Worm (Caenorhabditis elegans) whole organism, L2 larva: Measurements from ENCODE around the gene F53F4.4.

Experiments used
- F13H6.1 ChIP-seq: sonication (generic microtip); optimal IDR thresholded peaks from 2 replicates; lab custom pipeline; 2016; ENCODE audit warnings: missing genetic modification characterization, missing compliant biosample characterization
- Y55F3AM.14 ChIP-seq: fragments of 200-800 bp; sonication (Bioruptor generic); optimal IDR thresholded peaks from 2 replicates; lab custom pipeline; 2018; ENCODE audit warnings: mild to moderate bottlenecking, missing genetic modification characterization, missing compliant biosample characterization
- ZK546.5 ChIP-seq: sonication (generic microtip); optimal IDR thresholded peaks from 2 replicates; lab custom pipeline; 2017; ENCODE audit warnings: missing biosample characterization, missing genetic modification characterization
- aly-2 ChIP-seq: fragments of 150-350 bp; optimal IDR thresholded peaks from 2 replicates; lab custom pipeline; 2014; ENCODE audit warnings: missing biosample characterization, missing genetic modification characterization
- blmp-1 ChIP-seq: sonication (generic microtip); optimal IDR thresholded peaks from 2 replicates; lab custom pipeline; 2017; ENCODE audit warnings: missing genetic modification characterization, mild to moderate bottlenecking, missing compliant biosample characterization, antibody characterized with exemption, moderate library complexity; ENCODE audit not compliant: insufficient read depth
- ceh-16 ChIP-seq: fragments of 150-350 bp; optimal IDR thresholded peaks from 2 replicates; lab custom pipeline; 2014; ENCODE audit warnings: missing biosample characterization, missing genetic modification characterization
- crh-2 ChIP-seq: sonication (generic microtip); optimal IDR thresholded peaks from 2 replicates; lab custom pipeline; 2017; ENCODE audit warnings: missing biosample characterization, missing genetic modification characterization
- dmd-4 ChIP-seq: sonication (generic microtip); optimal IDR thresholded peaks from 2 replicates; lab custom pipeline; 2017; ENCODE audit warnings: missing biosample characterization, missing genetic modification characterization
- elt-1 ChIP-seq: fragments of 150-350 bp; optimal IDR thresholded peaks from 2 replicates; lab custom pipeline; 2014; ENCODE audit warnings: missing biosample characterization, missing genetic modification characterization
- elt-3 ChIP-seq: sonication (generic microtip); optimal IDR thresholded peaks from 2 replicates; lab custom pipeline; 2017; ENCODE audit warnings: missing biosample characterization, missing genetic modification characterization
- fos-1 ChIP-seq: fragments of 150-350 bp; optimal IDR thresholded peaks from 2 replicates; lab custom pipeline; 2014; ENCODE audit warnings: missing biosample characterization, missing genetic modification characterization
- lin-11 ChIP-seq: fragments of 150-350 bp; sonication (generic microtip); optimal IDR thresholded peaks from 2 replicates; lab custom pipeline; 2014; ENCODE audit warnings: missing biosample characterization, missing genetic modification characterization, inconsistent platforms, mixed read lengths
- lin-39 ChIP-seq: fragments of 150-350 bp; optimal IDR thresholded peaks from 2 replicates; lab custom pipeline; 2014; ENCODE audit warnings: missing biosample characterization, missing genetic modification reagents, missing genetic modification characterization
- lsy-2 ChIP-seq, 2 experiments: fragments of 150-350 bp in 1 of 2; sonication (generic microtip) in 1 of 2; optimal IDR thresholded peaks; 2 replicates each; lab custom pipeline; 2014 to 2017; ENCODE audit warnings: missing biosample characterization in 2 of 2, missing genetic modification characterization in 2 of 2
- mab-5 ChIP-seq: fragments of 150-350 bp; optimal IDR thresholded peaks from 2 replicates; lab custom pipeline; 2014; ENCODE audit warnings: missing biosample characterization, missing genetic modification characterization
- mbf-1 ChIP-seq: sonication (generic microtip); optimal IDR thresholded peaks from 2 replicates; lab custom pipeline; 2017; ENCODE audit warnings: missing biosample characterization, missing genetic modification characterization
- mdl-1 ChIP-seq, 2 experiments: fragments of 150-350 bp in 1 of 2; sonication (generic microtip) in 1 of 2; optimal IDR thresholded peaks; 2 replicates each; lab custom pipeline; 2017; ENCODE audit warnings: missing biosample characterization in 2 of 2, missing genetic modification characterization in 2 of 2
- nhr-11 ChIP-seq: fragments of 150-350 bp; optimal IDR thresholded peaks from 2 replicates; lab custom pipeline; 2014; ENCODE audit warnings: missing biosample characterization, missing genetic modification characterization
- nhr-12 ChIP-seq: fragments of 150-350 bp; optimal IDR thresholded peaks from 2 replicates; lab custom pipeline; 2014; ENCODE audit warnings: missing biosample characterization, missing genetic modification characterization
- nhr-129 ChIP-seq: fragments of 150-350 bp; optimal IDR thresholded peaks from 2 replicates; lab custom pipeline; 2014; ENCODE audit warnings: missing biosample characterization, missing genetic modification characterization
- nhr-237 ChIP-seq: fragments of 150-350 bp; optimal IDR thresholded peaks from 2 replicates; lab custom pipeline; 2014; ENCODE audit warnings: missing biosample characterization, missing genetic modification characterization
- nhr-25 ChIP-seq: fragments of 150-350 bp; sonication (generic microtip); optimal IDR thresholded peaks from 3 replicates; lab custom pipeline; 2014; ENCODE audit warnings: missing biosample characterization, missing genetic modification characterization
- nhr-6 ChIP-seq: fragments of 150-350 bp; optimal IDR thresholded peaks from 2 replicates; lab custom pipeline; 2014; ENCODE audit warnings: missing biosample characterization, missing genetic modification characterization
- nhr-77 ChIP-seq: fragments of 150-350 bp; optimal IDR thresholded peaks from 2 replicates; lab custom pipeline; 2014; ENCODE audit warnings: missing biosample characterization, missing genetic modification characterization
- peb-1 ChIP-seq: fragments of 150-350 bp; optimal IDR thresholded peaks from 2 replicates; lab custom pipeline; 2014; ENCODE audit warnings: missing biosample characterization, missing genetic modification characterization
- sem-4 ChIP-seq: fragments of 150-350 bp; optimal IDR thresholded peaks from 2 replicates; lab custom pipeline; 2014; ENCODE audit warnings: missing biosample characterization, missing genetic modification reagents, missing genetic modification characterization
- skn-1 ChIP-seq: sonication (generic microtip); optimal IDR thresholded peaks from 2 replicates; lab custom pipeline; 2017; ENCODE audit warnings: missing biosample characterization, missing genetic modification characterization
- sma-9 ChIP-seq, 2 experiments: fragments of 150-350 bp in 1 of 2; sonication (generic microtip) in 1 of 2; optimal IDR thresholded peaks; 2 replicates each; lab custom pipeline; 2014 to 2016; ENCODE audit warnings: missing genetic modification characterization in 2 of 2, mild to moderate bottlenecking in 1 of 2, missing biosample characterization in 1 of 2, missing compliant biosample characterization in 1 of 2, missing genetic modification reagents in 1 of 2, moderate library complexity in 1 of 2
- unc-39 ChIP-seq: fragments of 150-350 bp; optimal IDR thresholded peaks from 2 replicates; lab custom pipeline; 2014; ENCODE audit warnings: missing biosample characterization, missing genetic modification characterization
- unc-62 ChIP-seq: fragments of 150-350 bp; optimal IDR thresholded peaks from 2 replicates; lab custom pipeline; 2014; ENCODE audit warnings: missing biosample characterization, missing genetic modification reagents, missing genetic modification characterization
- ztf-1 ChIP-seq: fragments of 200-800 bp; sonication (Bioruptor generic); conservative IDR thresholded peaks from 2 replicates; pipeline ENCODE4 v1.3.6; 2022; ENCODE audit warnings: missing genetic modification characterization, missing compliant biosample characterization
- ztf-11 ChIP-seq: sonication (generic microtip); optimal IDR thresholded peaks from 2 replicates; lab custom pipeline; 2017; ENCODE audit warnings: missing biosample characterization, missing genetic modification characterization

F53F4.4 gene

ce11 chrV:13636411-13636810 lies 43.2 kb downstream of the F53F4.4 start:
- TF ChIP-seq sem-4 (tag; lab: Kevin White, UChicago) (no peak), dmd-4 (tag; lab: Kevin White, UChicago) (no peak), elt-1 (tag; lab: Kevin White, UChicago) (no peak), nhr-237 (no peak)

DNA sequence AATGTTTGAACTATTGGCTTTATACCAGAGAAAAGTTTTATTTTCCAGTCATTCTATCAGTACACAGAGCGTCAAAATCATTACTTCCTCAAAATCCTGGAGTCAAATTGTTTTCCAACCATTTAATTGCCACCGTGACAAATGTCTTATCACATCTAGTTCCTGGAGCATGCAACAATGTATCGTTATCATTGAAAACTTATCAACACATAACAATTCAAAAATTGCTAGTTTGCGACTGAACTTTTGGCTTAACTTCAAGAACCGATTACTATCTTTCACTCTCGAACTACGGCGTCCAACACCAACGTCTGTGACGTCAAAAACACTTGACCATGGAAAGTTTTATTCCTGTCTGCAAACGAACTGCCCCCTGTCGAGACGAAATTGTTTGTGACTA lies 44.9 kb downstream of the F53F4.4 start:
- TF ChIP-seq mbf-1 (tag; lab: Kevin White, UChicago) = no peak
- TF ChIP-seq blmp-1 (tag; lab: Kevin White, UChicago) = no peak
- peak; percentile 53 for TF ChIP-seq sma-9 (GFP tag; optimal IDR thresholded peaks at IDR 0.05; lab: Kevin White, UChicago)
- no peak for TF ChIP-seq sma-9 (tag; optimal IDR thresholded peaks at IDR 0.05; lab: Kevin White, UChicago)
- TF ChIP-seq aly-2 = no peak
- peak; percentile 79 for TF ChIP-seq fos-1 (tag; lab: Kevin White, UChicago)
- TF ChIP-seq crh-2 (tag; lab: Kevin White, UChicago) = peak; percentile 37
- no peak for TF ChIP-seq ZK546.5 (tag; lab: Kevin White, UChicago)
- TF ChIP-seq unc-62 (GFP tag; lab: Kevin White, UChicago) = no peak
- TF ChIP-seq lin-39 (tag; lab: Kevin White, UChicago) = no peak
- TF ChIP-seq nhr-25 (tag; lab: Kevin White, UChicago) = no peak
- no peak for TF ChIP-seq lsy-2 (tag; optimal IDR thresholded peaks at IDR 0.05; lab: Kevin White, UChicago)
- no peak for TF ChIP-seq nhr-12

DNA sequence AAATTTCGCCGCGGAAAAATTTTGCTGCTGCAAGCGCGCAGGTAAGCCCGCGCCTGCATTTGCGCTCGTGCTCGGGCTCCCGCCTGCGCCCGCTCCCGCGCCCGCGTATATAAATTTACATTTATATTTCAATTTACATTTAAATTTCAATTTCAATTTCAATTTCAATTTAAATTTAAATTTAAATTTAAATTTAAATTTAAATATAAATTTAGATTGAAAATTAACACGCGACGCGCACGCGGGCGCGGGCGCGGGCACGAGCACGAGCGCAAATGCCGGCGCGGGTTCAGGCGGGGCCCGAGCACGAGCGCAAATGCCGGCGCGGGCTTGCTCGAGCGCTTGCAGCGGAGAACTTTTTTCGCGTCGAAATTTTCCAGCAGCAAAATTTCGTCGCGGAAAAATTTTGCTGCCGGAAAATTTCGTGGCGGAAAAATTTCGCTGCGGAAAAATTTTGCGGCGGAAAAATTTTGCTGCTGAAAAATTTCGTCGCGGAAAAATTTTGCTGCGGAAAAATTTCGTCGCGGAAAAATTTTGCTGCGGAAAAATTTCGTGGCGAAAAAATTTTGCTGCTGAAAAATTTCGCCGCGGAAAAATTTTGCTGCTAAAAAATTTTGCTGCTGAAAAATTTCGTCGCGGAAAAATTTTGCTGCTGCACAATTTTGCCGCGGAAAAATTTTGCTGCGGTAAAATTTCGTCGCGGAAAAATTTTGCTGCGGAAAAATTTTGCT lies 52.8 kb downstream of the F53F4.4 start:
- TF ChIP-seq sem-4 (tag; lab: Kevin White, UChicago) (no peak), ztf-11 (no peak), crh-2 (tag; lab: Kevin White, UChicago) (no peak), peb-1 (no peak), sma-9 (GFP tag; optimal IDR thresholded peaks at IDR 0.05; lab: Kevin White, UChicago) (no peak), sma-9 (tag; optimal IDR thresholded peaks at IDR 0.05; lab: Kevin White, UChicago) (no peak), elt-1 (tag; lab: Kevin White, UChicago) (no peak), nhr-11 (tag; lab: Kevin White, UChicago) (no peak), elt-3 (no peak), lin-39 (tag; lab: Kevin White, UChicago) (no peak), ceh-16 (tag; lab: Kevin White, UChicago) (no peak), unc-39 (tag; lab: Kevin White, UChicago) (no peak), mbf-1 (tag; lab: Kevin White, UChicago) (no peak), Y55F3AM.14 (GFP tag; lab: Kevin White, UChicago) (no peak)

DNA sequence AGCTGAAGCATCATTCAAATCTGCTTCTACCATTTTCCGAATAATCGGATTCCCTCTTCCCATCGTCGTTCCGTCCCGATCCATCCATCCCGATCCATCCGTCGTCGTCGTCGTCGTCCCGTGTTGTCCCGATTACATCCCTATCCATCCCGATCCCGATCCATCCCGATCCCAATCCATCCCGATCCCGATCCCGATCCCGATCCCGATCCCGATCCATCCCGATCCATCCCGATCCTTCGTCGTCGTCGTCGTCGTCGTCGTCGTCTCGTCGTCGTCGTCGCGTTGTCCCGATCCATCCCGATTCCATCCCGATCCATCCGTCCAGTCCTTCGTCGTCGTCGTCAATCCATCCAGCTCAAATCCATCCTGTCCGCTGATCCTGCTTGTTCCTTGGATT lies 54.0 kb downstream of the F53F4.4 start:
- no peak for TF ChIP-seq fos-1 (tag; lab: Kevin White, UChicago)
- TF ChIP-seq peb-1 = no peak
- TF ChIP-seq elt-1 (tag; lab: Kevin White, UChicago) = no peak
- no peak for TF ChIP-seq blmp-1 (tag; lab: Kevin White, UChicago)
- no peak for TF ChIP-seq mdl-1 (tag; optimal IDR thresholded peaks at IDR 0.05; lab: Kevin White, UChicago)
- TF ChIP-seq ztf-1 (GFP tag; lab: Robert Waterston, UW) = no peak
- no peak for TF ChIP-seq aly-2
- TF ChIP-seq nhr-129 (tag; lab: Kevin White, UChicago) = no peak
- TF ChIP-seq ztf-11 = no peak
- TF ChIP-seq nhr-25 (tag; lab: Kevin White, UChicago) = no peak
- TF ChIP-seq skn-1 (tag; lab: Kevin White, UChicago) = no peak
- no peak for TF ChIP-seq nhr-6 (tag; lab: Kevin White, UChicago)
- no peak for TF ChIP-seq nhr-77
- TF ChIP-seq lin-11 (tag; lab: Kevin White, UChicago) = no peak
- TF ChIP-seq F13H6.1 (tag; lab: Kevin White, UChicago) = no peak
- no peak for TF ChIP-seq mab-5 (tag; lab: Kevin White, UChicago)
- no peak for TF ChIP-seq unc-39 (tag; lab: Kevin White, UChicago)
- TF ChIP-seq crh-2 (tag; lab: Kevin White, UChicago) = no peak
- no peak for TF ChIP-seq Y55F3AM.14 (GFP tag; lab: Kevin White, UChicago)
- no peak for TF ChIP-seq ZK546.5 (tag; lab: Kevin White, UChicago)
- TF ChIP-seq, all 48 proteins: peak for 0
